Fruit fly (Drosophila melanogaster): ENCODE data around the gene pix.

pix gene

DNA sequence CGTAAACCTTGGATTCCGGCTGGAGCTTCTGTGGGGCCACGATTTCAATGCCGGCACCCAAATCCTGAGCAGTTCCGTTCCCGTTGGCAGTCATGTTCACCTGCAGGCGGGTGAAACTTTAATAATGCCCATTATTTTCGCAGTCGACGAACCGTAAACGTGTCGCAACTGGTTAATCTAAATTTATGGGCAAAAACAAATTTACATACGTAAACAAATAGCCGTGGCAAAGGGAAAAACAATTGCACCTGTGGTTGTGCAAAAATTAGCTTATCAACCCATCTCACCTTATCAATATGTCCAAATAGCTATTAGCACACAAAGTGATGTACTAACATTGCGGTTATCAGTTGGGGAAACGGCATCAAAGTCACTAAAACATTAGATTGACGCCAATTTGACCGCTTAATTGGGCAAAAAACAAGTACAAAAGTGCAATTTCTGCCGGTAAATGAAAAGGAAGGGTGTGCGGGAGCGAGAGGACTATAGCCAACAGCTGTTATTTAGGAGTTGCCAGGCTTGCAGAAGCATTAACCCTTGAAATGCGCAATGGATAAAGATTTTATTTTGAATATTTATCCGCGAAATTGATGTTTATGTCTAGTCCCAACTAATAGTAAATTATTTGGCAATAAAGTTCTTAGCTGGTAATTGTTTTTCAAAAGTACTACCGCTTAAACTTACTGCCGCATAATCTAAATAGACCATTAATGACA is 10.7 kb upstream of the pix start:
- TF ChIP-seq CG10669 (GFP tag; optimal IDR thresholded peaks at IDR 0.05): no peak
- TF ChIP-seq Eip75B (GFP tag; optimal IDR thresholded peaks at IDR 0.05): peak; percentile 41
- no peak for TF ChIP-seq ss (GFP tag; optimal IDR thresholded peaks at IDR 0.05)
- TF ChIP-seq acj6 (GFP tag; optimal IDR thresholded peaks at IDR 0.05): no peak
- no peak for TF ChIP-seq eg (GFP tag; IDR thresholded peaks at IDR 0.05)
- TF ChIP-seq Sox14 (GFP tag; optimal IDR thresholded peaks at IDR 0.05): peak; percentile 13
- TF ChIP-seq CG3032 (tag; optimal IDR thresholded peaks at IDR 0.05): peak; percentile 15
- peak; percentile 71 for TF ChIP-seq svp (GFP tag)
- TF ChIP-seq fd59A (GFP tag; optimal IDR thresholded peaks at IDR 0.05): no peak
- no peak for TF ChIP-seq spab (GFP tag; optimal IDR thresholded peaks at IDR 0.05)
- TF ChIP-seq CG31627 (GFP tag; optimal IDR thresholded peaks at IDR 0.05): peak; percentile 21
- no peak for TF ChIP-seq CG6792 (GFP tag; optimal IDR thresholded peaks at IDR 0.05)
- no peak for TF ChIP-seq CG11294 (GFP tag; IDR thresholded peaks at IDR 0.05)
- peak; percentile 12 for TF ChIP-seq lz (GFP tag; optimal IDR thresholded peaks at IDR 0.05)
- no peak for TF ChIP-seq CG4318 (GFP tag; optimal IDR thresholded peaks at IDR 0.05)
- no peak for TF ChIP-seq Hr38 (GFP tag; optimal IDR thresholded peaks at IDR 0.05)
- no peak for TF ChIP-seq CG1621 (tag; optimal IDR thresholded peaks at IDR 0.05)
- no peak for TF ChIP-seq CG8632 (GFP tag; optimal IDR thresholded peaks at IDR 0.05)
- no peak for TF ChIP-seq CG11762 (GFP tag; optimal IDR thresholded peaks at IDR 0.05; ENCODE audit: insufficient read depth)
- no peak for TF ChIP-seq fd85E (GFP tag; optimal IDR thresholded peaks at IDR 0.05)
- TF ChIP-seq esn (GFP tag; optimal IDR thresholded peaks at IDR 0.05): peak; percentile 41

DNA sequence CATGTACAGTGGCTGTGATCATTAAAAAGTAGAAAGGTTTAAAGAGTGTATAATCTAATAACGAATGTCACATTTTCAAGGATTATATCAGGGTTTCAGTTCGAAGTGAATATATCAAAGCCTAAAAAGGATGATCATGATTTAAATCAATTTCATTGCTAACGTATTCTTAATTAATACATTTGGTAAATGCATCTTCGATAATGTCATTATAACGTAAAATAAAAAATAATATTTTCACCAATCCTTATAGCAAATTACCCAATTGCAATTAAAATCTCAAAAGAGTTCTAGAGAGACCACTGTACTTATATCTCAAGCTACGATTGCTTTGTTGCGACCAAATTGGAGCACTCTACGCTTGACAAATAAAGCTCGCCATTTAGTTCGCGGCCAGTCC is 7.5 kb upstream of the pix start:
- TF ChIP-seq svp (GFP tag) (peak; percentile 75), Eip78C (GFP tag) (peak; percentile 79), Blimp-1 (GFP tag; optimal IDR thresholded peaks at IDR 0.05) (no peak)

DNA sequence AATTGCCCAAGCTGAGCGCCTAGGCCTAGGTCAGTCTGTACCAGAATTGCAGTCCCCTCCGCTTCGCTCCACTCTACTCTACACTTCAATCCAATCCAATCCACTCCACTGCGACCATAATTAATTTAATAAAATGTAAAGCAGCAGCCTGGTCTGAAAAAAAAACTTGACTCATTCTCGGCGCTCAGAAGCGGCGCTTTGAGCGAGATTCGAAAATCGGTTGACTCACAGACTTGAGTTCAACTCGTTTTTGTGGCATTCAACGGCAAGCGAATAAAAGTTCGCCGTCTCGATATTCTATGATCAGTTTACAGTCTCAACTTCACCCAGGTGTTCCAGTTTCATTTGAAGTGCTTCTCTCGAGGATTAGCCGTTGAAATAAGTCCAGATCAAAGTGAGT is 6.9 kb upstream of the pix start, which contains the start of gene CG13314:
CG13314 (plus strand) TSS at position 301 of the 400 bp plus-strand sequence.
- TF ChIP-seq CG32006 (GFP tag; optimal IDR thresholded peaks at IDR 0.05) (no peak), fd85E (GFP tag; optimal IDR thresholded peaks at IDR 0.05) (no peak), salr (GFP tag; optimal IDR thresholded peaks at IDR 0.05) (no peak), cyc (GFP tag; optimal IDR thresholded peaks at IDR 0.05) (no peak), CG11762 (GFP tag; optimal IDR thresholded peaks at IDR 0.05; ENCODE audit: insufficient read depth) (no peak), Blimp-1 (GFP tag; optimal IDR thresholded peaks at IDR 0.05) (no peak), CG9139 (GFP tag; optimal IDR thresholded peaks at IDR 0.05) (no peak)

DNA sequence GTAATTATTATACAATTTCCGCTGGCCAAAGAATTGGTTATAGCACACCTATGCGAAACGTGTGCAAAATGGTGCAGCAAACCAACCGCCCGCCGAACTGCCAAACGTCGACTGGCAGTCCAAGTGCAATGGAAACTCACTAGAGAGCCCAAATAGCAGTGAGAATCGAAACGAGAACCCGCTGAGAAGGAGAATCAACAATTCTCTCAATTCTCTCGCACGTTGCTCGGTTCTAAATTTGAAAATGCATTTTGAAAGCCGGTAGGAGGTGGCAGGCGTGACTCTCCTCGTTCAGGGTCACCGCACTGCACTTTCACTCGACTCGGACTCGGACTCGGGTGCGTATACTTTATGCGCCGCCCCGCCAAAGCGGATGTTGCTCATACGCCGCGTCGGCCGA is 5.2 kb upstream of the pix start, which contains the start of gene CG5644:
CG5644 (minus strand) TSS at position 101 of the 400 bp plus-strand sequence.
- TF ChIP-seq CG6854 (GFP tag; optimal IDR thresholded peaks at IDR 0.05) (no peak), fd59A (GFP tag; optimal IDR thresholded peaks at IDR 0.05) (no peak), Lpt (GFP tag; optimal IDR thresholded peaks at IDR 0.05) (no peak), Ets21C (GFP tag; optimal IDR thresholded peaks at IDR 0.05) (no peak), CG32006 (GFP tag; optimal IDR thresholded peaks at IDR 0.05) (no peak), CG11294 (GFP tag; IDR thresholded peaks at IDR 0.05) (no peak), CG11762 (GFP tag; optimal IDR thresholded peaks at IDR 0.05; ENCODE audit: insufficient read depth) (no peak), CG16779 (tag; optimal IDR thresholded peaks at IDR 0.05) (no peak), CG31627 (GFP tag; optimal IDR thresholded peaks at IDR 0.05) (no peak), CG6163 (GFP tag; IDR thresholded peaks at IDR 0.05) (no peak), spab (GFP tag; optimal IDR thresholded peaks at IDR 0.05) (no peak), Sox14 (GFP tag; optimal IDR thresholded peaks at IDR 0.05) (no peak), CG6276 (GFP tag; optimal IDR thresholded peaks at IDR 0.05) (no peak), CG15336 (GFP tag; IDR thresholded peaks at IDR 0.05) (no peak), CG11902 (GFP tag; optimal IDR thresholded peaks at IDR 0.05) (no peak), topi (GFP tag; optimal IDR thresholded peaks at IDR 0.05) (no peak)
